5 worm cellular contexts compared by ENCODE assay signal in the genomic region with DNA sequence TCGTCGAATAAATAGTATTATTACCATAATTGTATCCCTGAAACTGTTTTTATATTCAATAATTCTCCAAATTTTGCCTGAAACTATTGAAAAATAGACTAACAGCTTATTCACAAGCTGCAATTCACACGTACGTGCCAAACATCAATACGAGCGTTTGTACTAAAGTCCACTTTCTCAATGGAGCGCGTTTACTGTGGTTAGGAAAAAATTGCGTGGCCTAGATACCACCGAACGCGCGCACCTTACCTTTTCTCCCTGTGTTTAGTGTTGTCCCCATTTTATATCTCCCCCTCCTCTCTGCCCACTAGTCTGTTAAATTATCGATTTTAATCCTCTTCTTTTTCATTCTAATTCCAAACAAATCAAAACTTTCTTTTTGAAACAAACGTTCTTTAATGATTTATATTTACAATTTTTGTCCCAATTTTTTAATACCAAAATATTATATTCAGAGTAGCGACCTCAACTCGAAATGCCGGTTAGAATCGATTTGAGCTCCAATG.
TF ChIP-seq lines count a peak whose summit lies in the region.

A gene (minus strand): TSS at position 168 of the 506 bp plus-strand sequence.
A gene (plus strand): TSS at position 456 of the 506 bp plus-strand sequence.

TF ChIP-seq in whole organism, L1 larva, 84 proteins besides CTCF, POLR2A, EP300 and RAD21 (continued from another document):
- TF ChIP-seq dsc-1 (tag; optimal IDR thresholded peaks at IDR 0.05; lab: Kevin White, UChicago) (peak; percentile 10), nhr-71 (tag; optimal IDR thresholded peaks at IDR 0.05; lab: Kevin White, UChicago) (peak; percentile 37), mep-1 (tag; optimal IDR thresholded peaks at IDR 0.05; lab: Kevin White, UChicago) (peak; percentile 58), jun-1 (tag; optimal IDR thresholded peaks at IDR 0.05; lab: Kevin White, UChicago) (no peak), blmp-1 (tag; optimal IDR thresholded peaks at IDR 0.05; lab: Kevin White, UChicago) (peak; percentile 68), mdl-1 (tag; optimal IDR thresholded peaks at IDR 0.05; lab: Kevin White, UChicago) (peak in 1 of 2 experiments; percentile 20), fkh-8 (tag; optimal IDR thresholded peaks at IDR 0.05; lab: Kevin White, UChicago) (peak; percentile 63)
TF ChIP-seq in whole organism, L1 larva: peak in this region for 24.

TF ChIP-seq in whole organism, L2 larva, 48 proteins besides CTCF, POLR2A, EP300 and RAD21 (continued from another document):
- TF ChIP-seq unc-39 (tag; optimal IDR thresholded peaks at IDR 0.05; lab: Kevin White, UChicago) = no peak
- TF ChIP-seq lin-11 (tag; optimal IDR thresholded peaks at IDR 0.05; lab: Kevin White, UChicago) = no peak
- TF ChIP-seq nhr-25 (tag; optimal IDR thresholded peaks at IDR 0.05; lab: Kevin White, UChicago) = peak; percentile 39
- TF ChIP-seq F13H6.1 (tag; optimal IDR thresholded peaks at IDR 0.05; lab: Kevin White, UChicago) = peak; percentile 38
TF ChIP-seq in whole organism, L2 larva: peak in this region for 13.

TF ChIP-seq in whole organism, L3 larva, 47 proteins besides CTCF, POLR2A, EP300 and RAD21 (continued from another document):
- TF ChIP-seq nhr-43 (tag; optimal IDR thresholded peaks at IDR 0.05; lab: Kevin White, UChicago; ENCODE audit: poor library complexity, severe bottlenecking) (peak; percentile 41), egl-27 (tag; optimal IDR thresholded peaks at IDR 0.05; lab: Kevin White, UChicago) (no peak), nhr-11 (tag; optimal IDR thresholded peaks at IDR 0.05; lab: Kevin White, UChicago) (no peak), mml-1 (tag; optimal IDR thresholded peaks at IDR 0.05; lab: Kevin White, UChicago) (no peak), ceh-16 (tag; optimal IDR thresholded peaks at IDR 0.05; lab: Kevin White, UChicago) (no peak), fkh-2 (tag; optimal IDR thresholded peaks at IDR 0.05; lab: Kevin White, UChicago) (no peak), ceh-28 (tag; optimal IDR thresholded peaks at IDR 0.05; lab: Kevin White, UChicago) (peak; percentile 9), lsy-12 (tag; optimal IDR thresholded peaks at IDR 0.05; lab: Kevin White, UChicago) (no peak), snpc-4 (tag; optimal IDR thresholded peaks at IDR 0.05; lab: Kevin White, UChicago) (no peak), eor-1 (tag; optimal IDR thresholded peaks at IDR 0.05; lab: Kevin White, UChicago) (no peak), zag-1 (tag; optimal IDR thresholded peaks at IDR 0.05; lab: Kevin White, UChicago) (no peak), fos-1 (tag; optimal IDR thresholded peaks at IDR 0.05; lab: Kevin White, UChicago) (no peak)

TF ChIP-seq in whole organism, L4 larva, 104 proteins besides CTCF, POLR2A, EP300 and RAD21 (continued from another document):
- TF ChIP-seq aha-1 (tag; lab: Kevin White, UChicago) = peak; percentile 100
- peak; percentile 22 for TF ChIP-seq mxl-3 (GFP tag; optimal IDR thresholded peaks at IDR 0.05; lab: Kevin White, UChicago)
- no peak for TF ChIP-seq ctbp-1 (GFP tag; IDR thresholded peaks at IDR 0.05; lab: Robert Waterston, UW)
- peak; percentile 53 for TF ChIP-seq nhr-28 (tag; optimal IDR thresholded peaks at IDR 0.05; lab: Kevin White, UChicago)
- TF ChIP-seq hif-1 (tag; optimal IDR thresholded peaks at IDR 0.05; lab: Kevin White, UChicago) = peak; percentile 84 to 100
- TF ChIP-seq F26F4.8 (GFP tag; conservative IDR thresholded peaks at IDR 0.05; lab: Robert Waterston, UW) = no peak
- TF ChIP-seq hmg-1.1 (GFP tag; IDR thresholded peaks at IDR 0.05; lab: Robert Waterston, UW) = 0 out of 2 replicates have a peak, but pooled peaks have one; percentile 44
- TF ChIP-seq nhr-11 (tag; optimal IDR thresholded peaks at IDR 0.05; lab: Kevin White, UChicago) = peak; percentile 41
- peak; percentile 13 for TF ChIP-seq nhr-77 (tag; optimal IDR thresholded peaks at IDR 0.05; lab: Kevin White, UChicago)

TF ChIP-seq in whole organism, young adult, 124 proteins besides CTCF, POLR2A, EP300 and RAD21 (continued from another document):
- TF ChIP-seq die-1 (tag; optimal IDR thresholded peaks at IDR 0.05; lab: Kevin White, UChicago) = no peak
- no peak for TF ChIP-seq madf-6 (GFP tag; IDR thresholded peaks at IDR 0.05; lab: Robert Waterston, UW)
- no peak for TF ChIP-seq ceh-79 (tag; optimal IDR thresholded peaks at IDR 0.05; lab: Kevin White, UChicago)
- no peak for TF ChIP-seq mes-4 (tag; optimal IDR thresholded peaks at IDR 0.05; lab: Kevin White, UChicago)
- no peak for TF ChIP-seq ZK185.1 (tag; optimal IDR thresholded peaks at IDR 0.05; lab: Kevin White, UChicago; ENCODE audit: poor library complexity, severe bottlenecking)
- peak; percentile 16 for TF ChIP-seq tbp1 (GFP tag; optimal IDR thresholded peaks at IDR 0.05; lab: Kevin White, UChicago)
- no peak for TF ChIP-seq lsl-1 (GFP tag; optimal IDR thresholded peaks at IDR 0.05; lab: Kevin White, UChicago)
- no peak for TF ChIP-seq lsy-27 (tag; optimal IDR thresholded peaks at IDR 0.05; lab: Kevin White, UChicago; ENCODE audit: borderline replicate concordance, insufficient read depth)
- TF ChIP-seq ztf-28 (GFP tag; IDR thresholded peaks at IDR 0.05; lab: Robert Waterston, UW) = no peak
- TF ChIP-seq hsf-1 (GFP tag; IDR thresholded peaks at IDR 0.05; lab: Robert Waterston, UW) = no peak
- TF ChIP-seq F57A8.1 (GFP tag; optimal IDR thresholded peaks at IDR 0.05; lab: Kevin White, UChicago) = no peak
- no peak for TF ChIP-seq chd-7 (tag; optimal IDR thresholded peaks at IDR 0.05; lab: Kevin White, UChicago)
- TF ChIP-seq B0019.2 (GFP tag; conservative IDR thresholded peaks at IDR 0.05; lab: Robert Waterston, UW) = no peak
- TF ChIP-seq ekl-4 (GFP tag; IDR thresholded peaks at IDR 0.05; lab: Robert Waterston, UW) = no peak
- no peak for TF ChIP-seq ceh-27 (GFP tag; optimal IDR thresholded peaks at IDR 0.05; lab: Kevin White, UChicago)
- TF ChIP-seq F57C9.4 (tag; optimal IDR thresholded peaks at IDR 0.05; lab: Kevin White, UChicago) = no peak
- TF ChIP-seq madf-3 (GFP tag; IDR thresholded peaks at IDR 0.05; lab: Robert Waterston, UW) = no peak
